Fruit fly (Drosophila melanogaster) whole organism, embryonic: ENCODE measurements around the gene CG5928.
A peak's percentile ranks its signal among the peaks of the same experiment; 100 is the strongest.

Experiments used
- CG10979 ChIP-seq: fragments of 200-800 bp; sonication (Bioruptor generic); optimal IDR thresholded peaks from 2 replicates; lab custom pipeline; 2018; ENCODE audit warnings: missing biosample characterization, mild to moderate bottlenecking, missing genetic modification characterization, moderate library complexity
- CG14667 ChIP-seq: fragments of 200-800 bp; sonication (Bioruptor generic); IDR thresholded peaks from 2 replicates; pipeline ENCODE4 v1.3.6; 2022; ENCODE audit warnings: missing biosample characterization, missing genetic modification characterization
- CG17361 ChIP-seq: fragments of 200-800 bp; sonication (Bioruptor generic); IDR thresholded peaks from 3 replicates; pipeline ENCODE4 v1.3.6; 2022; ENCODE audit warnings: missing biosample characterization, missing genetic modification characterization
- CG18262 ChIP-seq: fragments of 200-800 bp; optimal IDR thresholded peaks from 3 replicates; lab custom pipeline; 2019; ENCODE audit warnings: missing biosample characterization, mild to moderate bottlenecking, missing genetic modification characterization, moderate library complexity
- CG2712 ChIP-seq: fragments of 200-800 bp; optimal IDR thresholded peaks from 3 replicates; lab custom pipeline; 2019; ENCODE audit warnings: missing biosample characterization, mild to moderate bottlenecking, missing genetic modification characterization, moderate library complexity
- CG3163 ChIP-seq: fragments of 200-800 bp; sonication (Bioruptor generic); optimal IDR thresholded peaks from 3 replicates; lab custom pipeline; 2016; ENCODE audit warnings: missing biosample characterization, missing genetic modification characterization
- CG4282 ChIP-seq: fragments of 200-800 bp; sonication (Bioruptor generic); optimal IDR thresholded peaks from 2 replicates; lab custom pipeline; 2016; ENCODE audit warnings: missing biosample characterization, missing genetic modification characterization
- CG4707 ChIP-seq: fragments of 200-800 bp; sonication (Bioruptor generic); optimal IDR thresholded peaks from 2 replicates; lab custom pipeline; 2018; ENCODE audit warnings: missing biosample characterization, mild to moderate bottlenecking, missing genetic modification characterization, moderate library complexity
- CG4820 ChIP-seq: fragments of 200-800 bp; sonication (Bioruptor generic); optimal IDR thresholded peaks from 3 replicates; lab custom pipeline; 2016; ENCODE audit warnings: missing biosample characterization, missing genetic modification characterization
- CG4854 ChIP-seq: fragments of 200-800 bp; sonication (Bioruptor generic); optimal IDR thresholded peaks from 2 replicates; lab custom pipeline; 2016; ENCODE audit warnings: missing biosample characterization, missing genetic modification characterization, inconsistent platforms
- CG6689 ChIP-seq: fragments of 200-800 bp; sonication (Bioruptor generic); IDR thresholded peaks from 2 replicates; pipeline ENCODE4 v1.3.6; 2022; ENCODE audit warnings: missing biosample characterization, missing genetic modification characterization
- CG6813 ChIP-seq: fragments of 200-800 bp; sonication (Bioruptor generic); optimal IDR thresholded peaks from 2 replicates; lab custom pipeline; 2017; ENCODE audit warnings: missing biosample characterization, missing genetic modification characterization, mild to moderate bottlenecking, moderate library complexity, missing genetic modification reagents
- CG8281 ChIP-seq: fragments of 200-800 bp; sonication (Bioruptor generic); optimal IDR thresholded peaks from 2 replicates; lab custom pipeline; 2018; ENCODE audit warnings: missing biosample characterization, mild to moderate bottlenecking, missing genetic modification characterization, moderate library complexity
- CG9727 ChIP-seq: fragments of 200-800 bp; sonication (Bioruptor generic); optimal IDR thresholded peaks from 3 replicates; lab custom pipeline; 2017; ENCODE audit warnings: missing biosample characterization, mild to moderate bottlenecking, missing genetic modification characterization
- Deaf1 ChIP-seq: fragments of 200-800 bp; optimal IDR thresholded peaks from 3 replicates; lab custom pipeline; 2019; ENCODE audit warnings: missing biosample characterization, mild to moderate bottlenecking, missing genetic modification characterization, moderate library complexity
- Dip3 ChIP-seq: fragments of 200-800 bp; sonication (Bioruptor generic); optimal IDR thresholded peaks from 3 replicates; lab custom pipeline; 2016; ENCODE audit warnings: missing biosample characterization, missing genetic modification characterization
- Doc3 ChIP-seq: fragments of 200-800 bp; sonication (Bioruptor generic); IDR thresholded peaks from 3 replicates; pipeline ENCODE4 v1.3.6; 2022; ENCODE audit warnings: missing biosample characterization, missing genetic modification characterization; ENCODE audit not compliant: partially characterized antibody
- Drgx ChIP-seq: fragments of 200-800 bp; sonication (Bioruptor generic); IDR thresholded peaks from 2 replicates; pipeline ENCODE4 v1.3.6; 2022; ENCODE audit warnings: missing biosample characterization, missing genetic modification characterization
- Hand ChIP-seq: fragments of 200-800 bp; sonication (Bioruptor generic); optimal IDR thresholded peaks from 2 replicates; lab custom pipeline; 2017; ENCODE audit warnings: mild to moderate bottlenecking, missing biosample characterization, missing genetic modification reagents, missing genetic modification characterization
- Nf-YB ChIP-seq: fragments of 200-800 bp; sonication (Bioruptor generic); optimal IDR thresholded peaks from 3 replicates; lab custom pipeline; 2019; ENCODE audit warnings: missing biosample characterization, mild to moderate bottlenecking, missing genetic modification characterization, moderate library complexity
- Optix ChIP-seq: fragments of 200-800 bp; sonication (Bioruptor generic); IDR thresholded peaks from 3 replicates; pipeline ENCODE4 v1.3.6; 2022; ENCODE audit warnings: missing biosample characterization, missing genetic modification characterization
- Poxn ChIP-seq: fragments of 200-800 bp; sonication (Bioruptor generic); IDR thresholded peaks from 2 replicates; pipeline ENCODE4 v1.3.6; 2022; ENCODE audit warnings: missing biosample characterization, missing genetic modification characterization
- Spps ChIP-seq: fragments of 200-800 bp; sonication (Bioruptor generic); optimal IDR thresholded peaks from 2 replicates; lab custom pipeline; 2018; ENCODE audit warnings: missing biosample characterization, mild to moderate bottlenecking, missing genetic modification characterization
- Usf ChIP-seq: fragments of 200-800 bp; sonication (Bioruptor generic); optimal IDR thresholded peaks from 2 replicates; lab custom pipeline; 2017; ENCODE audit warnings: missing genotype, missing biosample characterization, missing genetic modification characterization
- Xrp1 ChIP-seq: fragments of 200-800 bp; sonication (Bioruptor generic); IDR thresholded peaks from 2 replicates; pipeline ENCODE4 v1.3.6; 2022; ENCODE audit warnings: missing biosample characterization, missing genetic modification characterization
- ab ChIP-seq: fragments of 200-800 bp; sonication (Bioruptor generic); optimal IDR thresholded peaks from 2 replicates; lab custom pipeline; 2016; ENCODE audit warnings: missing biosample characterization, missing genetic modification characterization
- ara ChIP-seq: fragments of 200-800 bp; sonication (Bioruptor generic); IDR thresholded peaks from 2 replicates; pipeline ENCODE4 v1.3.6; 2022; ENCODE audit warnings: missing biosample characterization, missing genetic modification characterization
- br ChIP-seq: fragments of >200 bp; optimal IDR thresholded peaks from 2 replicates; lab custom pipeline; 2017
- bsh ChIP-seq, 2 experiments: fragments of 200-800 bp; sonication (Bioruptor generic); optimal IDR thresholded peaks; 2 replicates each; lab custom pipeline; 2017 to 2018; ENCODE audit warnings: mild to moderate bottlenecking in 2 of 2, missing biosample characterization in 2 of 2, missing genetic modification characterization in 2 of 2, moderate library complexity in 1 of 2
- cwo ChIP-seq: fragments of 200-800 bp; sonication (Bioruptor generic); optimal IDR thresholded peaks from 3 replicates; lab custom pipeline; 2017; ENCODE audit warnings: missing biosample characterization, missing genetic modification characterization, mild to moderate bottlenecking, moderate library complexity, missing genetic modification reagents
- dmrt11E ChIP-seq: fragments of 200-800 bp; sonication (Bioruptor generic); optimal IDR thresholded peaks from 3 replicates; lab custom pipeline; 2018; ENCODE audit warnings: missing biosample characterization, mild to moderate bottlenecking, missing genetic modification characterization, moderate library complexity
- en ChIP-seq: fragments of 200-800 bp; sonication (Bioruptor generic); optimal IDR thresholded peaks from 2 replicates; lab custom pipeline; 2016; ENCODE audit warnings: missing biosample characterization, missing genetic modification characterization
- gem ChIP-seq: fragments of 200-800 bp; sonication (Bioruptor generic); optimal IDR thresholded peaks from 2 replicates; lab custom pipeline; 2019; ENCODE audit warnings: missing biosample characterization, mild to moderate bottlenecking, missing genetic modification characterization, moderate library complexity
- grau ChIP-seq: fragments of 200-800 bp; optimal IDR thresholded peaks from 3 replicates; lab custom pipeline; 2019; ENCODE audit warnings: missing biosample characterization, mild to moderate bottlenecking, missing genetic modification characterization, moderate library complexity
- lbe ChIP-seq: fragments of 200-800 bp; sonication (Bioruptor generic); optimal IDR thresholded peaks from 2 replicates; lab custom pipeline; 2016; ENCODE audit warnings: missing biosample characterization, mild to moderate bottlenecking, missing genetic modification characterization
- lola ChIP-seq, 3 experiments: fragments of >200 bp in 2 of 3; fragments of 200-800 bp in 1 of 3; sonication (Bioruptor generic) in 1 of 3; optimal IDR thresholded peaks; 2 replicates each; lab custom pipeline; 2017 to 2019; ENCODE audit warnings: missing biosample characterization in 3 of 3, missing genetic modification characterization in 3 of 3, mild to moderate bottlenecking in 1 of 3, moderate library complexity in 1 of 3
- nerfin-1 ChIP-seq: fragments of 200-800 bp; sonication (Bioruptor generic); optimal IDR thresholded peaks from 3 replicates; lab custom pipeline; 2019; ENCODE audit warnings: missing biosample characterization, mild to moderate bottlenecking, missing genetic modification characterization, moderate library complexity
- nom ChIP-seq: fragments of 200-800 bp; sonication (Bioruptor generic); optimal IDR thresholded peaks from 2 replicates; lab custom pipeline; 2017; ENCODE audit warnings: missing biosample characterization, missing genetic modification characterization, mild to moderate bottlenecking, moderate library complexity, missing genetic modification reagents
- pfk ChIP-seq: fragments of 200-800 bp; sonication (Bioruptor generic); optimal IDR thresholded peaks from 2 replicates; lab custom pipeline; 2018; ENCODE audit warnings: missing biosample characterization, mild to moderate bottlenecking, missing genetic modification characterization, moderate library complexity
- phol ChIP-seq: fragments of 200-800 bp; sonication (Bioruptor generic); optimal IDR thresholded peaks from 3 replicates; lab custom pipeline; 2018; ENCODE audit warnings: missing biosample characterization, mild to moderate bottlenecking, missing genetic modification characterization, moderate library complexity
- prd ChIP-seq, 3 experiments: fragments of >200 bp in 2 of 3; fragments of 200-800 bp in 1 of 3; sonication (Bioruptor generic) in 1 of 3; optimal IDR thresholded peaks in 2 of 3; IDR thresholded peaks in 1 of 3; 2 replicates in 2 of 3; 3 replicates in 1 of 3; pipeline versions ENCODE4 v1.3.6 to Lab custom; 2017 to 2022; ENCODE audit warnings: missing biosample characterization in 1 of 3, missing genetic modification characterization in 1 of 3
- row ChIP-seq: fragments of 200-800 bp; sonication (Bioruptor generic); IDR thresholded peaks from 3 replicates; pipeline ENCODE4 v1.3.6; 2022; ENCODE audit warnings: missing biosample characterization, missing genetic modification characterization
- run ChIP-seq: fragments of 200-800 bp; sonication (Bioruptor generic); optimal IDR thresholded peaks from 3 replicates; lab custom pipeline; 2018; ENCODE audit warnings: missing biosample characterization, mild to moderate bottlenecking, missing genetic modification characterization
- sens ChIP-seq: fragments of 200-800 bp; sonication (Bioruptor generic); peaks from one replicate; lab custom pipeline; 2016; ENCODE audit warnings: missing biosample characterization, missing genetic modification characterization
- ssp ChIP-seq: fragments of 200-800 bp; sonication (Bioruptor generic); IDR thresholded peaks from 2 replicates; pipeline ENCODE4 v1.3.6; 2022; ENCODE audit warnings: missing biosample characterization, missing genetic modification characterization
- stwl ChIP-seq: fragments of 200-800 bp; sonication (Bioruptor generic); optimal IDR thresholded peaks from 3 replicates; lab custom pipeline; 2018; ENCODE audit warnings: missing biosample characterization, mild to moderate bottlenecking, missing genetic modification characterization, moderate library complexity
- tgo ChIP-seq: fragments of 200-800 bp; sonication (Bioruptor generic); IDR thresholded peaks from 3 replicates; pipeline ENCODE4 v1.3.6; 2022; ENCODE audit warnings: missing biosample characterization, missing genetic modification characterization
- zfh1 ChIP-seq: fragments of 200-800 bp; sonication (Bioruptor generic); IDR thresholded peaks from 3 replicates; pipeline ENCODE4 v1.3.6; 2022; ENCODE audit warnings: missing biosample characterization, missing genetic modification characterization

CG5928 gene

DNA sequence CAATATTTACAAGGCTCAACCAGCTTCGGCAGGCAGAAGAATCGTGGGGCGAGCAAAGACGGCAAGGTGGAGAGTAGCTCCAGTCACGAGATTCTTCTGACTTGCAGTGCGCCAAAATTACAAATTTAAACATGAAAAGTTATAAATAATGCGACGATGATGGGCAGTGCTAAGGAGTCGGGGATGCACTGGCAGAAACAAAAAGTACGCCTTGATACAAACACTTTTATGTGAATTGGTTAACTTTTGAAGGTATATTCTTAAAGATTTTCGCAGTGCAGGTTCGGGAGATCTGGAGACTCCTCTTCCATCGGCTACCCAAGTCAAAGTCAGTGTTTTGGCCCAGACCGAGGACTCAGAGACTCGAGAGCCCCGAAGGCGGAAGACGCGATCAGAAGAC lies 46.3 kb upstream of the CG5928 start:
- TF ChIP-seq run (tag; lab: Kevin White, UChicago): no peak
- TF ChIP-seq CG9727 (GFP tag; lab: Kevin White, UChicago): no peak
- TF ChIP-seq lbe (GFP tag; lab: Kevin White, UChicago): peak; percentile 39

DNA sequence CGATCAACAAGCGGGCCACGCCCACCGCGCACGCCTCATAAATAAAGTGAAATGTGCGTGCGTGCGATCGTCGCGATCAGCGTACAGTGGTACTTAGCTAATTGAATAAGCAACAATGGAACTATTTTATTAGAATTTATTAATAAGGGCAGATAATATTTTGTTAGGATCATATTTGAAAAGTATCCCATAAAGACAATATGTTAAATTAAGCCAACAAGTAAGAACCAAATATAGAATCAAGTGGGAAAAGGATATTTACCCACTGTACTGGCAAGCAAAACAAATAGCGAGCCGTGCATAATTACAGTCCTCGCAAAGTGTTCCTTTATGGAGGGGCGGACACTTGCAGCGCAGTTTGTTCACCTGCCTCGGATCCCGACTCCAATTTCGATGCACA lies 45.7 kb upstream of the CG5928 start:
- TF ChIP-seq CG17361 (GFP tag; lab: Robert Waterston, UW) (0 out of 3 replicates have a peak, but pooled peaks have one; percentile 17), CG2712 (tag; lab: Kevin White, UChicago) (peak; percentile 11), grau (peak; percentile 25), Usf (GFP tag; lab: Kevin White, UChicago) (no peak), nom (GFP tag; lab: Kevin White, UChicago) (peak; percentile 24), sens (peak; percentile 69), dmrt11E (tag; lab: Kevin White, UChicago) (peak; percentile 47), Xrp1 (GFP tag; lab: Robert Waterston, UW) (peak; percentile 41; the same call in 1 of the 2 replicates), ssp (GFP tag; lab: Robert Waterston, UW) (0 out of 2 replicates have a peak, but pooled peaks have one; percentile 5), CG6689 (GFP tag; lab: Robert Waterston, UW) (peak; percentile 22; the same call in 1 of the 2 replicates), prd (optimal IDR thresholded peaks at IDR 0.05; lab: Kevin White, UChicago) (no peak), prd (GFP tag; IDR thresholded peaks at IDR 0.05; lab: Robert Waterston, UW) (peak; percentile 54; the same call in 2 of the 3 replicates), row (GFP tag; lab: Robert Waterston, UW) (0 out of 3 replicates have a peak, but pooled peaks have one; percentile 7), CG10979 (peak; percentile 23), CG18262 (tag; lab: Kevin White, UChicago) (peak; percentile 26), CG4820 (GFP tag; lab: Kevin White, UChicago) (no peak), Optix (no peak), gem (tag; lab: Kevin White, UChicago) (peak; percentile 28), Drgx (GFP tag; lab: Robert Waterston, UW) (0 out of 2 replicates have a peak, but pooled peaks have one; percentile 12), ab (no peak), lola (GFP tag; optimal IDR thresholded peaks at IDR 0.05; lab: Kevin White, UChicago) (peak in 1 of 3 experiments; percentile 25), phol (peak; percentile 15), CG4707 (GFP tag; lab: Kevin White, UChicago) (no peak), zfh1 (0 out of 3 replicates have a peak, but pooled peaks have one; percentile 26), bsh (GFP tag; optimal IDR thresholded peaks at IDR 0.05; lab: Kevin White, UChicago) (peak in 1 of 2 experiments; percentile 2)

DNA sequence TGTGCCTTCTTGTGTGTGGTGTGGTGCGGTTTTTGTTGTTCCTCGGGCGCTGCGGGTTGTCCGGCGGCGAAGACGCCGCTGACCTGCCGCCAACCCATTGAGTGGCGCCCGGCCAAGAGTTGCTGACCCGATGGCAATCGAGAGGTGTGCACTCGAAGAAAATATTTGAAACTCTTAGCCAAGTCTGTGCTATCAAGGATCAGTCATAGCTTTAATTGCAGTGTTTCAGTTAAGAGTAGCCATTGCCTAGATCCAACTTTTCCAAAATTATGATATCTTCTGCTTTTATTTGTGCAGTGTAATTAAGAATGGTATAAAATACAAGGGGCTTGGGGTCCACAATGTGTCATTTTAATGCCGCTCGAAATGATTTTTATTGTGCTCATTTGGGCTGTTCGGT lies 43.1 kb upstream of the CG5928 start:
- TF ChIP-seq Dip3 (GFP tag; lab: Kevin White, UChicago) (no peak), en (no peak), CG4854 (GFP tag; lab: Kevin White, UChicago) (no peak), Doc3 (GFP tag; lab: Robert Waterston, UW) (no peak), CG4282 (GFP tag; lab: Kevin White, UChicago) (no peak), tgo (GFP tag; lab: Robert Waterston, UW) (peak; percentile 42; the same call in 1 of the 3 replicates), Poxn (GFP tag; lab: Robert Waterston, UW) (no peak), Xrp1 (GFP tag; lab: Robert Waterston, UW) (peak; percentile 75), CG3163 (GFP tag; lab: Kevin White, UChicago) (no peak), Nf-YB (GFP tag; lab: Kevin White, UChicago) (no peak), br (lab: Kevin White, UChicago) (no peak), Spps (peak; percentile 39), stwl (tag; lab: Kevin White, UChicago) (no peak), Hand (GFP tag; lab: Kevin White, UChicago) (no peak), cwo (GFP tag; lab: Kevin White, UChicago) (no peak), CG8281 (tag; lab: Kevin White, UChicago) (no peak), ara (GFP tag; lab: Robert Waterston, UW) (peak; percentile 76; the same call in 1 of the 2 replicates), CG14667 (GFP tag; lab: Robert Waterston, UW) (peak; percentile 43), Deaf1 (no peak), pfk (no peak), nerfin-1 (tag; lab: Kevin White, UChicago) (no peak), CG6813 (GFP tag; lab: Kevin White, UChicago) (no peak)
